Fruit fly (Drosophila melanogaster): ENCODE measurements around the gene CG34134.

dm6 chr2L:8143947-8144346 lies 46.6 kb downstream of the CG34134 start, which contains the start of gene CG42762:
- TF ChIP-seq CG6808 (GFP tag; optimal IDR thresholded peaks at IDR 0.05) (no peak), OdsH (GFP tag; optimal IDR thresholded peaks at IDR 0.05) (no peak), CG15336 (GFP tag; IDR thresholded peaks at IDR 0.05) (no peak)

Data from whole organism, prepupa.